Worm (Caenorhabditis elegans): ENCODE measurements around the gene ttx-1.

Gene ttx-1

ce11 chrV:20005724-20006132, 58.2 kb downstream of the ttx-1 start (continued):
- TF ChIP-seq egl-13 (tag; optimal IDR thresholded peaks at IDR 0.05) (peak; percentile 91), C04F5.9 (tag; optimal IDR thresholded peaks at IDR 0.05) (no peak), tbx-2 (tag; optimal IDR thresholded peaks at IDR 0.05) (peak; percentile 84), snpc-4 (tag; optimal IDR thresholded peaks at IDR 0.05) (peak; percentile 35), pax-3 (tag; optimal IDR thresholded peaks at IDR 0.05) (peak; percentile 56), Y116A8C.19 (tag; optimal IDR thresholded peaks at IDR 0.05; ENCODE audit: borderline replicate concordance) (no peak), jun-1 (tag; optimal IDR thresholded peaks at IDR 0.05) (peak; percentile 64), unc-62 (GFP tag; optimal IDR thresholded peaks at IDR 0.05) (no peak), nhr-237 (tag; optimal IDR thresholded peaks at IDR 0.05) (no peak), mab-9 (GFP tag; IDR thresholded peaks at IDR 0.05) (peak; percentile 72), dpl-1 (GFP tag; optimal IDR thresholded peaks at IDR 0.05) (peak in 2 of 3 experiments; percentile 48 to 49), irx-1 (tag; optimal IDR thresholded peaks at IDR 0.05) (peak; percentile 38), lsy-2 (tag; optimal IDR thresholded peaks at IDR 0.05) (peak; percentile 77), nhr-77 (tag; optimal IDR thresholded peaks at IDR 0.05) (peak; percentile 35), efl-3 (GFP tag; optimal IDR thresholded peaks at IDR 0.05) (no peak), efl-1 (optimal IDR thresholded peaks at IDR 0.05) (peak; percentile 68 to 82), efl-1 (GFP tag; optimal IDR thresholded peaks at IDR 0.05 in 1 of 2) (peak; percentile 44 to 93), fkh-10 (GFP tag; optimal IDR thresholded peaks at IDR 0.05) (peak; percentile 35), swsn-7 (tag; optimal IDR thresholded peaks at IDR 0.05) (peak; percentile 86), ztf-4 (tag; optimal IDR thresholded peaks at IDR 0.05) (peak; percentile 78), fkh-4 (tag; optimal IDR thresholded peaks at IDR 0.05; ENCODE audit: borderline replicate concordance) (no peak), alr-1 (tag; optimal IDR thresholded peaks at IDR 0.05; ENCODE audit: borderline replicate concordance) (no peak), hlh-4 (tag; optimal IDR thresholded peaks at IDR 0.05) (no peak), C16A3.4 (tag; optimal IDR thresholded peaks at IDR 0.05) (peak; percentile 53), fos-1 (tag; optimal IDR thresholded peaks at IDR 0.05) (peak; percentile 20), rnt-1 (tag; optimal IDR thresholded peaks at IDR 0.05) (peak; percentile 84), nhr-47 (tag; optimal IDR thresholded peaks at IDR 0.05) (peak; percentile 87), mef-2 (tag; optimal IDR thresholded peaks at IDR 0.05) (peak; percentile 65), aha-1 (tag; optimal IDR thresholded peaks at IDR 0.05) (no peak), grh-1 (GFP tag; IDR thresholded peaks at IDR 0.05) (no peak), zip-4 (GFP tag; optimal IDR thresholded peaks at IDR 0.05) (peak; percentile 17), nhr-20 (tag; optimal IDR thresholded peaks at IDR 0.05) (peak; percentile 75), pqm-1 (tag; optimal IDR thresholded peaks at IDR 0.05) (no peak), lin-35 (GFP tag; optimal IDR thresholded peaks at IDR 0.05) (peak; percentile 68), lin-14 (GFP tag; optimal IDR thresholded peaks at IDR 0.05) (peak; percentile 97), tlp-1 (tag; optimal IDR thresholded peaks at IDR 0.05) (no peak), unc-86 (tag; optimal IDR thresholded peaks at IDR 0.05) (peak; percentile 93), nhr-90 (tag; optimal IDR thresholded peaks at IDR 0.05; ENCODE audit: poor library complexity) (peak; percentile 8)

- TF ChIP-seq ceh-8 (GFP tag; optimal IDR thresholded peaks at IDR 0.05) (no peak), pax-3 (tag; optimal IDR thresholded peaks at IDR 0.05) (no peak), grh-1 (GFP tag; IDR thresholded peaks at IDR 0.05) (no peak), mab-9 (GFP tag; IDR thresholded peaks at IDR 0.05) (no peak), lin-15B (tag; optimal IDR thresholded peaks at IDR 0.05) (no peak), fkh-8 (tag; optimal IDR thresholded peaks at IDR 0.05) (no peak), ztf-11 (tag; optimal IDR thresholded peaks at IDR 0.05) (no peak), blmp-1 (tag; optimal IDR thresholded peaks at IDR 0.05) (peak; percentile 11), pqm-1 (tag; optimal IDR thresholded peaks at IDR 0.05) (no peak), lir-3 (tag; optimal IDR thresholded peaks at IDR 0.05; ENCODE audit: poor library complexity) (no peak), lin-13 (GFP tag; optimal IDR thresholded peaks at IDR 0.05) (no peak), nhr-77 (tag; optimal IDR thresholded peaks at IDR 0.05) (no peak), snu-23 (GFP tag; optimal IDR thresholded peaks at IDR 0.05) (peak; percentile 6), skn-1 (tag; optimal IDR thresholded peaks at IDR 0.05) (no peak), efl-3 (GFP tag; optimal IDR thresholded peaks at IDR 0.05) (no peak), ceh-90 (tag; optimal IDR thresholded peaks at IDR 0.05) (no peak), elt-3 (tag; optimal IDR thresholded peaks at IDR 0.05) (peak in 1 of 6 experiments; percentile 5), mdl-1 (tag; optimal IDR thresholded peaks at IDR 0.05) (peak in 1 of 2 experiments; percentile 15), ceh-88 (GFP tag; IDR thresholded peaks at IDR 0.05) (no peak), aha-1 (tag; optimal IDR thresholded peaks at IDR 0.05) (no peak), sup-37 (GFP tag; optimal IDR thresholded peaks at IDR 0.05) (no peak), egl-13 (tag; optimal IDR thresholded peaks at IDR 0.05) (no peak), nhr-71 (tag; optimal IDR thresholded peaks at IDR 0.05) (peak; percentile 28)
Measured at ce11 chrV:20004385-20004784, 59.6 kb downstream of the ttx-1 start, which contains the start of gene unc-51. Gene unc-51, minus strand, starts transcription at chrV:20004485.
